Worm (Caenorhabditis elegans) whole organism, early embryonic: ENCODE measurements around the gene E01B7.2.

ENCODE experiments used
- aly-1 ChIP-seq: sonication (generic microtip); optimal IDR thresholded peaks from 2 replicates; lab custom pipeline; 2016; ENCODE audit warnings: missing genetic modification characterization, missing compliant biosample characterization
- ama-1 ChIP-seq: fragments of 150-350 bp; optimal IDR thresholded peaks from 2 replicates; lab custom pipeline; 2014
- flt-1 ChIP-seq: fragments of 200-800 bp; sonication (Bioruptor generic); IDR thresholded peaks from 2 replicates; pipeline ENCODE4 v1.3.6; 2022; ENCODE audit warnings: missing genetic modification characterization, missing compliant biosample characterization
- hmbx-1 ChIP-seq: sonication (generic microtip); optimal IDR thresholded peaks from 2 replicates; lab custom pipeline; 2016; ENCODE audit warnings: mild to moderate bottlenecking, missing genetic modification characterization, missing compliant biosample characterization
- hmg-4 ChIP-seq: fragments of 200-800 bp; sonication (Bioruptor generic); optimal IDR thresholded peaks from 2 replicates; lab custom pipeline; 2018; ENCODE audit warnings: mild to moderate bottlenecking, missing genetic modification characterization, missing compliant biosample characterization

ce11 chrV:17888939-17889338 is 32.6 kb upstream of the E01B7.2 start, which contains the start of gene C06H5.6:
- no peak for TF ChIP-seq flt-1 (GFP tag; lab: Robert Waterston, UW)
- no peak for TF ChIP-seq hmbx-1 (tag; lab: Kevin White, UChicago)
- TF ChIP-seq ama-1 (lab: Kevin White, UChicago): no peak
- TF ChIP-seq hmg-4 (GFP tag; lab: Kevin White, UChicago): no peak
- no peak for TF ChIP-seq aly-1 (tag; lab: Kevin White, UChicago)
